Worm (Caenorhabditis elegans) whole organism, L3 larva: ENCODE results near the gene mak-2.

Experiments used
- R02D3.7 ChIP-seq: fragments of 150-350 bp; optimal IDR thresholded peaks from 2 replicates; lab custom pipeline; 2014; ENCODE audit warnings: missing biosample characterization, missing genetic modification characterization
- ZK546.5 ChIP-seq: sonication (generic microtip); optimal IDR thresholded peaks from 2 replicates; lab custom pipeline; 2017; ENCODE audit warnings: missing biosample characterization, missing genetic modification characterization
- aly-2 ChIP-seq: fragments of 150-350 bp; optimal IDR thresholded peaks from 2 replicates; lab custom pipeline; 2014; ENCODE audit warnings: missing biosample characterization, missing genetic modification characterization
- ama-1 ChIP-seq: fragments of 150-350 bp; optimal IDR thresholded peaks from 2 replicates; lab custom pipeline; 2018
- ceh-16 ChIP-seq: sonication (generic microtip); optimal IDR thresholded peaks from 2 replicates; lab custom pipeline; 2017; ENCODE audit warnings: missing biosample characterization, missing genetic modification characterization
- ceh-28 ChIP-seq: fragments of 150-350 bp; optimal IDR thresholded peaks from 2 replicates; lab custom pipeline; 2014; ENCODE audit warnings: missing biosample characterization, missing genetic modification reagents, missing genetic modification characterization
- ceh-82 ChIP-seq: fragments of 150-350 bp; optimal IDR thresholded peaks from 2 replicates; lab custom pipeline; 2014; ENCODE audit warnings: missing biosample characterization, missing genetic modification characterization
- ceh-9 ChIP-seq: sonication (generic microtip); optimal IDR thresholded peaks from 2 replicates; lab custom pipeline; 2018; ENCODE audit warnings: missing biosample characterization, missing genetic modification characterization
- daf-12 ChIP-seq: fragments of 150-350 bp; optimal IDR thresholded peaks from 2 replicates; lab custom pipeline; 2014; ENCODE audit warnings: missing biosample characterization, missing genetic modification reagents, missing genetic modification characterization
- egl-27 ChIP-seq: sonication (generic microtip); optimal IDR thresholded peaks from 4 replicates; lab custom pipeline; 2017; ENCODE audit warnings: missing biosample characterization, missing genetic modification reagents, missing genetic modification characterization
- egl-5 ChIP-seq: fragments of 150-350 bp; optimal IDR thresholded peaks from 2 replicates; lab custom pipeline; 2017; ENCODE audit warnings: missing biosample characterization, missing genetic modification reagents, missing genetic modification characterization, inconsistent platforms
- elt-1 ChIP-seq: fragments of 150-350 bp; optimal IDR thresholded peaks from 2 replicates; lab custom pipeline; 2014; ENCODE audit warnings: missing biosample characterization, missing genetic modification characterization
- elt-2 ChIP-seq: sonication (generic microtip); optimal IDR thresholded peaks from 2 replicates; lab custom pipeline; 2016; ENCODE audit warnings: missing genetic modification reagents, mild to moderate bottlenecking, missing genetic modification characterization, missing compliant biosample characterization
- elt-3 ChIP-seq, 3 experiments: fragments of 150-350 bp in 1 of 3; sonication (generic microtip) in 2 of 3; optimal IDR thresholded peaks; 2 replicates in 2 of 3; 4 replicates in 1 of 3; lab custom pipeline; 2014 to 2017; ENCODE audit warnings: missing biosample characterization in 3 of 3, missing genetic modification characterization in 3 of 3
- eor-1 ChIP-seq, 2 experiments: fragments of 150-350 bp; optimal IDR thresholded peaks; 2 replicates each; lab custom pipeline; 2014 to 2018; ENCODE audit warnings: missing biosample characterization in 2 of 2, missing genetic modification characterization in 2 of 2
- fkh-10 ChIP-seq: sonication (generic microtip); optimal IDR thresholded peaks from 2 replicates; lab custom pipeline; 2017; ENCODE audit warnings: missing biosample characterization, missing genetic modification reagents, missing genetic modification characterization
- fkh-2 ChIP-seq: fragments of 150-350 bp; optimal IDR thresholded peaks from 2 replicates; lab custom pipeline; 2014; ENCODE audit warnings: missing biosample characterization, missing genetic modification reagents, missing genetic modification characterization
- fos-1 ChIP-seq: fragments of 150-350 bp; optimal IDR thresholded peaks from 2 replicates; lab custom pipeline; 2014; ENCODE audit warnings: missing biosample characterization, missing genetic modification characterization
- hmg-11 ChIP-seq: sonication (generic microtip); optimal IDR thresholded peaks from 2 replicates; lab custom pipeline; 2016; ENCODE audit warnings: missing genetic modification characterization, missing compliant biosample characterization
- jun-1 ChIP-seq: fragments of 150-350 bp; optimal IDR thresholded peaks from 2 replicates; lab custom pipeline; 2014; ENCODE audit warnings: missing biosample characterization, missing genetic modification reagents, missing genetic modification characterization
- lin-15B ChIP-seq: fragments of 150-350 bp; optimal IDR thresholded peaks from 2 replicates; lab custom pipeline; 2014; ENCODE audit warnings: missing biosample characterization, missing genetic modification characterization
- lin-39 ChIP-seq: fragments of 150-350 bp; optimal IDR thresholded peaks from 2 replicates; lab custom pipeline; 2018; ENCODE audit warnings: missing biosample characterization, missing genetic modification reagents, missing genetic modification characterization
- lsy-12 ChIP-seq: sonication (generic microtip); optimal IDR thresholded peaks from 2 replicates; lab custom pipeline; 2016; ENCODE audit warnings: mild to moderate bottlenecking, missing genetic modification characterization, missing compliant biosample characterization
- mdl-1 ChIP-seq: fragments of 150-350 bp; optimal IDR thresholded peaks from 2 replicates; lab custom pipeline; 2014; ENCODE audit warnings: missing biosample characterization, missing genetic modification characterization
- mml-1 ChIP-seq: fragments of 150-350 bp; sonication (generic microtip); optimal IDR thresholded peaks from 3 replicates; lab custom pipeline; 2014; ENCODE audit warnings: missing biosample characterization, missing genetic modification characterization
- nfya-1 ChIP-seq: sonication (generic microtip); optimal IDR thresholded peaks from 2 replicates; lab custom pipeline; 2017; ENCODE audit warnings: missing genetic modification characterization, mild to moderate bottlenecking, missing compliant biosample characterization, antibody characterized with exemption, moderate library complexity; ENCODE audit not compliant: insufficient read depth
- nhr-11 ChIP-seq: fragments of 150-350 bp; optimal IDR thresholded peaks from 2 replicates; lab custom pipeline; 2014; ENCODE audit warnings: missing biosample characterization, missing genetic modification characterization
- nhr-12 ChIP-seq: fragments of 150-350 bp; optimal IDR thresholded peaks from 2 replicates; lab custom pipeline; 2014; ENCODE audit warnings: missing biosample characterization, missing genetic modification characterization
- nhr-23 ChIP-seq: fragments of 150-350 bp; optimal IDR thresholded peaks from 2 replicates; lab custom pipeline; 2014; ENCODE audit warnings: missing biosample characterization, missing genetic modification reagents, missing genetic modification characterization
- nhr-237 ChIP-seq: fragments of 150-350 bp; optimal IDR thresholded peaks from 2 replicates; lab custom pipeline; 2014; ENCODE audit warnings: missing biosample characterization, missing genetic modification characterization
- nhr-25 ChIP-seq: sonication (generic microtip); optimal IDR thresholded peaks from 2 replicates; lab custom pipeline; 2017; ENCODE audit warnings: missing biosample characterization, missing genetic modification characterization
- nhr-28 ChIP-seq: fragments of 150-350 bp; optimal IDR thresholded peaks from 2 replicates; lab custom pipeline; 2014; ENCODE audit warnings: missing biosample characterization, missing genetic modification characterization
- nhr-43 ChIP-seq: sonication (generic microtip); optimal IDR thresholded peaks from 2 replicates; lab custom pipeline; 2016; ENCODE audit warnings: mild to moderate bottlenecking, missing genetic modification characterization, missing compliant biosample characterization; ENCODE audit not compliant: poor library complexity, severe bottlenecking
- nhr-67 ChIP-seq: fragments of 150-350 bp; optimal IDR thresholded peaks from 2 replicates; lab custom pipeline; 2014; ENCODE audit warnings: missing biosample characterization, missing genetic modification characterization
- nhr-76 ChIP-seq: fragments of 150-350 bp; sonication (generic microtip); optimal IDR thresholded peaks from 5 replicates; lab custom pipeline; 2014; ENCODE audit warnings: missing biosample characterization, missing genetic modification characterization
- nhr-77 ChIP-seq: fragments of 150-350 bp; optimal IDR thresholded peaks from 2 replicates; lab custom pipeline; 2014; ENCODE audit warnings: missing biosample characterization, missing genetic modification characterization
- pha-4 ChIP-seq: fragments of 150-350 bp; optimal IDR thresholded peaks from 2 replicates; lab custom pipeline; 2014; ENCODE audit warnings: missing biosample characterization, missing genetic modification reagents, missing genetic modification characterization
- pqm-1 ChIP-seq: fragments of 150-350 bp; optimal IDR thresholded peaks from 2 replicates; lab custom pipeline; 2017; ENCODE audit warnings: missing biosample characterization, missing genetic modification characterization, inconsistent platforms
- sea-2 ChIP-seq: fragments of 150-350 bp; sonication (generic microtip); optimal IDR thresholded peaks from 4 replicates; lab custom pipeline; 2014; ENCODE audit warnings: missing biosample characterization, missing genetic modification reagents, missing genetic modification characterization
- skn-1 ChIP-seq: fragments of 150-350 bp; optimal IDR thresholded peaks from 2 replicates; lab custom pipeline; 2014; ENCODE audit warnings: missing biosample characterization, missing genetic modification characterization
- snpc-4 ChIP-seq: fragments of 150-350 bp; optimal IDR thresholded peaks from 2 replicates; lab custom pipeline; 2014; ENCODE audit warnings: missing biosample characterization, missing genetic modification characterization
- tbx-2 ChIP-seq: sonication (generic microtip); optimal IDR thresholded peaks from 2 replicates; lab custom pipeline; 2016; ENCODE audit warnings: mild to moderate bottlenecking, missing genetic modification characterization, missing compliant biosample characterization
- unc-39 ChIP-seq: sonication (generic microtip); optimal IDR thresholded peaks from 4 replicates; lab custom pipeline; 2017; ENCODE audit warnings: missing biosample characterization, missing genetic modification characterization
- unc-62 ChIP-seq: fragments of 150-350 bp; sonication (generic microtip); optimal IDR thresholded peaks from 4 replicates; lab custom pipeline; 2014; ENCODE audit warnings: missing biosample characterization, missing genetic modification reagents, missing genetic modification characterization
- zag-1 ChIP-seq: fragments of 150-350 bp; optimal IDR thresholded peaks from 2 replicates; lab custom pipeline; 2014; ENCODE audit warnings: missing biosample characterization, missing genetic modification characterization
- ztf-11 ChIP-seq: fragments of 150-350 bp; optimal IDR thresholded peaks from 2 replicates; lab custom pipeline; 2014; ENCODE audit warnings: missing biosample characterization, missing genetic modification characterization
- ztf-4 ChIP-seq: fragments of 150-350 bp; optimal IDR thresholded peaks from 2 replicates; lab custom pipeline; 2014; ENCODE audit warnings: missing biosample characterization, missing genetic modification characterization

mak-2 gene

DNA sequence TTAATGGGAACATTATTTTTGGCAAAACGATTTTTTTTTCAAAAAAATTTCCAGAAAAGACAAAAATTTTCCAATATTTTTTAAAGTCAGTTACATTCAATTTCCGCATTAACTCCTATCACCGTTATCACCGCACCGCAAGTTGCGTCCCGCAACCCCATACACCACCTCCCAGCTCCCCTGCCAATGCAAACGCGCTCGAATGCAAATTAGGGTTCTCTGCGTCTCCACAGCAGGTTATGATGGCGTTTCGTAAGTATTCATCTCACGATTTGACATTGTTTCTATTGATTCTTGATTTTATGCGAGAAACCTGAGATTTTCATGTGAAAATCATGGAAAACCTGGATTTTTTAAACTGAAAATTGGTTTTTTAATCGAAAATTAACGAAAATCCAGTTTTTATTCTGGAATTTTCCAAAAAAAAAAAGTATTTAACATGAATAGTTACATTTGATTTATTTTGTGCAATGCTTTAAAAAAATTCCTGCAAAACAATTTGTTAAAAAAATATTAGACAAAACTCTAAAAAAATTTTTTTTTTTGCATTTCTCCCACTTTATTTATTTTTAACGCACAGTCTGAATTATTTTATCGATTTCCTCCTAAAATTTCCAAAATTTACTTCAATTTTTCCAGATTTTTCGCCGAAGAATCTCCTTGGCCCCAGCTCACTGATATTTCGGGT, at the start of gene mak-2:
Gene mak-2, plus strand, starts transcription at position 638 of the 688 bp plus-strand sequence.
- no peak for TF ChIP-seq elt-1 (tag; lab: Kevin White, UChicago)
- peak; percentile 13 for TF ChIP-seq tbx-2 (tag; lab: Kevin White, UChicago)
- no peak for TF ChIP-seq unc-39 (tag; lab: Kevin White, UChicago)
- TF ChIP-seq daf-12 (tag; lab: Kevin White, UChicago): no peak
- TF ChIP-seq lsy-12 (tag; lab: Kevin White, UChicago): no peak
- TF ChIP-seq R02D3.7 (tag; lab: Kevin White, UChicago): peak; percentile 36
- TF ChIP-seq ceh-16: no peak
- no peak for TF ChIP-seq fkh-2 (tag; lab: Kevin White, UChicago)
- TF ChIP-seq nhr-237 (tag; lab: Kevin White, UChicago): no peak
- TF ChIP-seq nhr-28 (tag; lab: Kevin White, UChicago): no peak
- peak; percentile 91 for TF ChIP-seq lin-15B (tag; lab: Kevin White, UChicago)
- TF ChIP-seq pha-4 (tag; lab: Kevin White, UChicago): peak; percentile 87
- TF ChIP-seq skn-1 (tag; lab: Kevin White, UChicago): peak; percentile 55
- TF ChIP-seq aly-2 (tag; lab: Kevin White, UChicago): no peak
- no peak for TF ChIP-seq fos-1 (tag; lab: Kevin White, UChicago)
- no peak for TF ChIP-seq elt-3 (tag; optimal IDR thresholded peaks at IDR 0.05; lab: Kevin White, UChicago)
- TF ChIP-seq nhr-67: no peak
- no peak for TF ChIP-seq ztf-4
- TF ChIP-seq nhr-77 (tag; lab: Kevin White, UChicago): no peak
- no peak for TF ChIP-seq nhr-12
- no peak for TF ChIP-seq nhr-76
- TF ChIP-seq zag-1: no peak
- peak; percentile 67 for TF ChIP-seq hmg-11 (tag; lab: Kevin White, UChicago)
- TF ChIP-seq snpc-4 (tag; lab: Kevin White, UChicago): peak; percentile 83
- TF ChIP-seq lin-39 (tag; lab: Kevin White, UChicago): peak; percentile 96
- TF ChIP-seq egl-27 (tag; lab: Kevin White, UChicago): no peak
- no peak for TF ChIP-seq unc-62 (GFP tag; lab: Kevin White, UChicago)
- no peak for TF ChIP-seq nhr-43 (tag; lab: Kevin White, UChicago)
- peak; percentile 66 for TF ChIP-seq nfya-1 (tag; lab: Kevin White, UChicago)
- peak; percentile 58 for TF ChIP-seq pqm-1 (tag; lab: Kevin White, UChicago)
- TF ChIP-seq ceh-28 (tag; lab: Kevin White, UChicago): peak; percentile 62
- TF ChIP-seq eor-1 (tag; optimal IDR thresholded peaks at IDR 0.05; lab: Kevin White, UChicago): no peak
- TF ChIP-seq nhr-23 (tag; lab: Kevin White, UChicago): peak; percentile 80
- no peak for TF ChIP-seq ceh-9 (tag; lab: Kevin White, UChicago)
- no peak for TF ChIP-seq nhr-11 (tag; lab: Kevin White, UChicago)
- TF ChIP-seq ztf-11 (tag; lab: Kevin White, UChicago): no peak
- peak; percentile 63 for TF ChIP-seq nhr-25 (tag; lab: Kevin White, UChicago)
- peak; percentile 59 for TF ChIP-seq ama-1 (lab: Kevin White, UChicago)
- TF ChIP-seq sea-2 (GFP tag; lab: Kevin White, UChicago): no peak
- no peak for TF ChIP-seq mml-1
- TF ChIP-seq fkh-10 (GFP tag; lab: Kevin White, UChicago): no peak
- TF ChIP-seq mdl-1 (tag; lab: Kevin White, UChicago): no peak
- TF ChIP-seq ceh-82: no peak
- peak; percentile 75 for TF ChIP-seq elt-2 (tag; lab: Kevin White, UChicago)
- no peak for TF ChIP-seq ZK546.5 (tag; lab: Kevin White, UChicago)
- TF ChIP-seq egl-5 (tag; lab: Kevin White, UChicago): peak; percentile 66
- TF ChIP-seq jun-1 (tag; lab: Kevin White, UChicago): peak; percentile 54
